Fruit fly (Drosophila melanogaster): ENCODE data around the gene S1P.

S1P gene

dm6 chr3L:21617354-21617753 lies at the start of gene S1P, which contains the start of gene CG11307:
Gene S1P, minus strand, starts transcription at chr3L:21617376.
Gene CG11307, plus strand, starts transcription at chr3L:21617623.
- TF ChIP-seq CG30020 (tag; optimal IDR thresholded peaks at IDR 0.05) (peak; percentile 44), CG7556 (GFP tag; optimal IDR thresholded peaks at IDR 0.05) (no peak), crp (GFP tag; optimal IDR thresholded peaks at IDR 0.05) (peak; percentile 15 to 88), Mad (GFP tag; optimal IDR thresholded peaks at IDR 0.05) (no peak), CG7963 (GFP tag; IDR thresholded peaks at IDR 0.05; ENCODE audit: partially characterized antibody) (no peak), BEAF-32 (GFP tag; optimal IDR thresholded peaks at IDR 0.05) (peak; percentile 34), Lhr (GFP tag; optimal IDR thresholded peaks at IDR 0.05) (peak; percentile 31), Sry-δ (GFP tag; optimal IDR thresholded peaks at IDR 0.05) (peak; percentile 15), Dp (GFP tag; optimal IDR thresholded peaks at IDR 0.05) (peak; percentile 35), CG3995 (GFP tag; optimal IDR thresholded peaks at IDR 0.05) (peak; percentile 26), CG12659 (GFP tag; optimal IDR thresholded peaks at IDR 0.05) (peak; percentile 28), Ets97D (GFP tag; optimal IDR thresholded peaks at IDR 0.05) (peak; percentile 3), CG14710 (tag; optimal IDR thresholded peaks at IDR 0.05) (peak; percentile 46), HLH54F (GFP tag; optimal IDR thresholded peaks at IDR 0.05) (no peak), CG10979 (tag; optimal IDR thresholded peaks at IDR 0.05) (no peak), CG6689 (GFP tag; IDR thresholded peaks at IDR 0.05) (no peak), lola (GFP tag; optimal IDR thresholded peaks at IDR 0.05) (peak in 1 of 3 experiments; percentile 11), E2f2 (GFP tag; IDR thresholded peaks at IDR 0.05) (peak; percentile 52), nerfin-1 (tag; optimal IDR thresholded peaks at IDR 0.05) (peak; percentile 88), Ets65A (GFP tag) (no peak), stwl (tag; optimal IDR thresholded peaks at IDR 0.05) (peak; percentile 68), Myb (GFP tag; optimal IDR thresholded peaks at IDR 0.05) (peak; percentile 6), MBD-R2 (GFP tag; IDR thresholded peaks at IDR 0.05) (peak; percentile 70), Dbx (GFP tag; IDR thresholded peaks at IDR 0.05) (no peak), rib (GFP tag; IDR thresholded peaks at IDR 0.05) (no peak), CG9797 (GFP tag; optimal IDR thresholded peaks at IDR 0.05) (peak; percentile 75), h (optimal IDR thresholded peaks at IDR 0.05) (no peak), CG2116 (GFP tag; optimal IDR thresholded peaks at IDR 0.05) (peak; percentile 44), hb (GFP tag; IDR thresholded peaks at IDR 0.05; ENCODE audit: partially characterized antibody) (no peak), scrt (GFP tag; optimal IDR thresholded peaks at IDR 0.05) (peak; percentile 86), lab (GFP tag; optimal IDR thresholded peaks at IDR 0.05) (no peak), CG10543 (GFP tag; optimal IDR thresholded peaks at IDR 0.05) (no peak), Bteb2 (GFP tag; optimal IDR thresholded peaks at IDR 0.05) (no peak), BtbVII (GFP tag; optimal IDR thresholded peaks at IDR 0.05) (no peak), pzg (GFP tag; optimal IDR thresholded peaks at IDR 0.05) (peak; percentile 37), Vsx1 (GFP tag; optimal IDR thresholded peaks at IDR 0.05) (peak; percentile 87), trem (tag; optimal IDR thresholded peaks at IDR 0.05) (peak; percentile 64), CG10267 (tag; optimal IDR thresholded peaks at IDR 0.05) (peak; percentile 36), gfzf (GFP tag; optimal IDR thresholded peaks at IDR 0.05) (peak; percentile 90), CG10366 (GFP tag; IDR thresholded peaks at IDR 0.05) (no peak), CrebB (tag; optimal IDR thresholded peaks at IDR 0.05) (no peak), YL-1 (GFP tag; optimal IDR thresholded peaks at IDR 0.05) (peak; percentile 20), CG4617 (GFP tag; optimal IDR thresholded peaks at IDR 0.05; ENCODE audit: borderline replicate concordance) (peak; percentile 45), sd (tag; optimal IDR thresholded peaks at IDR 0.05) (peak; percentile 98)
